Fruit fly (Drosophila melanogaster) whole organism, embryonic: ENCODE results near the gene CG44838.

Source experiments
- C15 ChIP-seq: fragments of 200-800 bp; sonication (Bioruptor generic); IDR thresholded peaks from 3 replicates; pipeline ENCODE4 v1.3.6; 2022; ENCODE audit warnings: missing biosample characterization, missing genetic modification characterization
- CG10654 ChIP-seq: fragments of 200-800 bp; sonication (Bioruptor generic); optimal IDR thresholded peaks from 2 replicates; lab custom pipeline; 2016; ENCODE audit warnings: missing biosample characterization, missing genetic modification characterization
- CG11247 ChIP-seq: fragments of 200-800 bp; sonication (Bioruptor generic); IDR thresholded peaks from 2 replicates; pipeline ENCODE4 v1.3.6; 2022; ENCODE audit warnings: missing biosample characterization, missing genetic modification characterization
- CG12659 ChIP-seq: fragments of 200-800 bp; sonication (Bioruptor generic); optimal IDR thresholded peaks from 3 replicates; lab custom pipeline; 2017; ENCODE audit warnings: mild to moderate bottlenecking, missing biosample characterization, missing genetic modification reagents, missing genetic modification characterization
- CG13775 ChIP-seq: fragments of 200-800 bp; sonication (Bioruptor generic); optimal IDR thresholded peaks from 3 replicates; lab custom pipeline; 2017; ENCODE audit warnings: missing biosample characterization, mild to moderate bottlenecking, missing genetic modification characterization
- CG17612 ChIP-seq: fragments of 200-800 bp; sonication (Bioruptor generic); IDR thresholded peaks from 2 replicates; pipeline ENCODE4 v1.3.6; 2022; ENCODE audit warnings: missing biosample characterization, missing genetic modification characterization
- CG18262 ChIP-seq: fragments of 200-800 bp; optimal IDR thresholded peaks from 3 replicates; lab custom pipeline; 2019; ENCODE audit warnings: missing biosample characterization, mild to moderate bottlenecking, missing genetic modification characterization, moderate library complexity
- CG18764 ChIP-seq: fragments of 200-800 bp; sonication (Bioruptor generic); optimal IDR thresholded peaks from 3 replicates; lab custom pipeline; 2016; ENCODE audit warnings: missing biosample characterization, missing genetic modification characterization
- CG2678 ChIP-seq: fragments of 200-800 bp; sonication (Bioruptor generic); optimal IDR thresholded peaks from 3 replicates; lab custom pipeline; 2019; ENCODE audit warnings: missing biosample characterization, mild to moderate bottlenecking, missing genetic modification characterization, moderate library complexity
- CG31388 ChIP-seq: fragments of 200-800 bp; sonication (Bioruptor generic); optimal IDR thresholded peaks from 2 replicates; lab custom pipeline; 2016; ENCODE audit warnings: missing biosample characterization, missing genetic modification characterization
- CG3995 ChIP-seq: fragments of 200-800 bp; sonication (Bioruptor generic); optimal IDR thresholded peaks from 3 replicates; lab custom pipeline; 2016; ENCODE audit warnings: missing biosample characterization, missing genetic modification characterization
- CG6689 ChIP-seq: fragments of 200-800 bp; sonication (Bioruptor generic); IDR thresholded peaks from 2 replicates; pipeline ENCODE4 v1.3.6; 2022; ENCODE audit warnings: missing biosample characterization, missing genetic modification characterization
- CG6791 ChIP-seq: fragments of 200-800 bp; sonication (Bioruptor generic); IDR thresholded peaks from 3 replicates; pipeline ENCODE4 v1.3.6; 2022; ENCODE audit warnings: missing biosample characterization, missing genetic modification characterization; ENCODE audit not compliant: partially characterized antibody
- CG6854 ChIP-seq: fragments of 200-800 bp; sonication (Bioruptor generic); optimal IDR thresholded peaks from 3 replicates; lab custom pipeline; 2017; ENCODE audit warnings: missing biosample characterization, mild to moderate bottlenecking, missing genetic modification characterization
- CG7786 ChIP-seq: fragments of 200-800 bp; sonication (Bioruptor generic); optimal IDR thresholded peaks from 2 replicates; lab custom pipeline; 2016; ENCODE audit warnings: missing biosample characterization, missing genetic modification characterization
- CG8290 ChIP-seq, 3 experiments: fragments of 200-800 bp; sonication (Bioruptor generic); optimal IDR thresholded peaks; 2 replicates each; lab custom pipeline; 2016 to 2019; ENCODE audit warnings: missing biosample characterization in 3 of 3, missing genetic modification characterization in 3 of 3, mild to moderate bottlenecking in 2 of 3, moderate library complexity in 1 of 3
- CG8388 ChIP-seq: fragments of 200-800 bp; sonication (Bioruptor generic); optimal IDR thresholded peaks from 2 replicates; lab custom pipeline; 2019; ENCODE audit warnings: missing biosample characterization, mild to moderate bottlenecking, missing genetic modification characterization, moderate library complexity
- CG9876 ChIP-seq: fragments of 200-800 bp; sonication (Bioruptor generic); optimal IDR thresholded peaks from 2 replicates; lab custom pipeline; 2016; ENCODE audit warnings: missing biosample characterization, missing genetic modification characterization
- Deaf1 ChIP-seq: fragments of 200-800 bp; optimal IDR thresholded peaks from 3 replicates; lab custom pipeline; 2019; ENCODE audit warnings: missing biosample characterization, mild to moderate bottlenecking, missing genetic modification characterization, moderate library complexity
- Dek ChIP-seq: fragments of 200-800 bp; sonication (Bioruptor generic); optimal IDR thresholded peaks from 3 replicates; lab custom pipeline; 2019; ENCODE audit warnings: missing biosample characterization, mild to moderate bottlenecking, missing genetic modification characterization, moderate library complexity
- H15 ChIP-seq: fragments of 200-800 bp; sonication (Bioruptor generic); IDR thresholded peaks from 3 replicates; pipeline ENCODE4 v1.3.6; 2022; ENCODE audit warnings: missing biosample characterization, missing genetic modification characterization
- HHEX ChIP-seq: fragments of 200-800 bp; sonication (Bioruptor generic); optimal IDR thresholded peaks from 3 replicates; lab custom pipeline; 2017; ENCODE audit warnings: missing biosample characterization, mild to moderate bottlenecking, missing genetic modification characterization, missing genetic modification reagents
- HLH54F ChIP-seq: fragments of 200-800 bp; sonication (Bioruptor generic); optimal IDR thresholded peaks from 3 replicates; lab custom pipeline; 2016; ENCODE audit warnings: missing biosample characterization, missing genetic modification characterization
- Jarid2 ChIP-seq: fragments of 200-800 bp; sonication (Bioruptor generic); optimal IDR thresholded peaks from 3 replicates; lab custom pipeline; 2017; ENCODE audit warnings: mild to moderate bottlenecking, missing biosample characterization, missing genetic modification reagents, missing genetic modification characterization
- Neu2 ChIP-seq: fragments of 200-800 bp; sonication (Bioruptor generic); optimal IDR thresholded peaks from 3 replicates; lab custom pipeline; 2016; ENCODE audit warnings: missing biosample characterization, missing genetic modification characterization, borderline replicate concordance
- Oli ChIP-seq: fragments of 200-800 bp; sonication (Bioruptor generic); optimal IDR thresholded peaks from 2 replicates; lab custom pipeline; 2018; ENCODE audit warnings: missing biosample characterization, mild to moderate bottlenecking, missing genetic modification characterization, moderate library complexity
- Sry-δ ChIP-seq: fragments of 200-800 bp; sonication (Bioruptor generic); optimal IDR thresholded peaks from 2 replicates; lab custom pipeline; 2016; ENCODE audit warnings: missing biosample characterization, missing genetic modification characterization
- YL-1 ChIP-seq: fragments of 200-800 bp; sonication (Bioruptor generic); optimal IDR thresholded peaks from 3 replicates; lab custom pipeline; 2017; ENCODE audit warnings: missing biosample characterization, mild to moderate bottlenecking, missing genetic modification characterization
- ab ChIP-seq: fragments of 200-800 bp; sonication (Bioruptor generic); optimal IDR thresholded peaks from 2 replicates; lab custom pipeline; 2016; ENCODE audit warnings: missing biosample characterization, missing genetic modification characterization
- ash1 ChIP-seq: fragments of 200-800 bp; sonication (Bioruptor generic); optimal IDR thresholded peaks from 2 replicates; lab custom pipeline; 2018; ENCODE audit warnings: missing biosample characterization, mild to moderate bottlenecking, missing genetic modification characterization
- bcd ChIP-seq: fragments of 200-800 bp; sonication (Bioruptor generic); optimal IDR thresholded peaks from 2 replicates; lab custom pipeline; 2017; ENCODE audit warnings: missing biosample characterization, mild to moderate bottlenecking, missing genetic modification characterization
- bsh ChIP-seq, 2 experiments: fragments of 200-800 bp; sonication (Bioruptor generic); optimal IDR thresholded peaks; 2 replicates each; lab custom pipeline; 2017 to 2018; ENCODE audit warnings: mild to moderate bottlenecking in 2 of 2, missing biosample characterization in 2 of 2, missing genetic modification characterization in 2 of 2, moderate library complexity in 1 of 2
- cas ChIP-seq: fragments of 200-800 bp; sonication (Bioruptor generic); IDR thresholded peaks from 2 replicates; pipeline ENCODE4 v1.3.6; 2022; ENCODE audit warnings: missing biosample characterization, missing genetic modification characterization
- chif ChIP-seq, 2 experiments: fragments of 200-800 bp; sonication (Bioruptor generic); optimal IDR thresholded peaks; 3 replicates each; lab custom pipeline; 2016; ENCODE audit warnings: missing biosample characterization in 2 of 2, missing genetic modification characterization in 2 of 2
- corto ChIP-seq: fragments of 200-800 bp; sonication (Bioruptor generic); optimal IDR thresholded peaks from 2 replicates; lab custom pipeline; 2016; ENCODE audit warnings: missing biosample characterization, mild to moderate bottlenecking, missing genetic modification characterization, moderate library complexity
- crol ChIP-seq: fragments of 200-800 bp; sonication (Bioruptor generic); IDR thresholded peaks from 2 replicates; pipeline ENCODE4 v1.3.6; 2022; ENCODE audit warnings: missing biosample characterization, missing genetic modification characterization
- dan ChIP-seq: fragments of 200-800 bp; sonication (Bioruptor generic); IDR thresholded peaks from 2 replicates; pipeline ENCODE4 v1.3.6; 2022; ENCODE audit warnings: missing biosample characterization, missing genetic modification characterization
- dpn ChIP-seq, 2 experiments: fragments of 200-800 bp; sonication (Bioruptor generic); optimal IDR thresholded peaks; 3 replicates each; lab custom pipeline; 2016; ENCODE audit warnings: missing biosample characterization in 2 of 2, missing genetic modification characterization in 2 of 2
- dysf ChIP-seq: fragments of 200-800 bp; sonication (Bioruptor generic); IDR thresholded peaks from 3 replicates; pipeline ENCODE4 v1.3.6; 2022; ENCODE audit warnings: missing biosample characterization, missing genetic modification characterization
- exex ChIP-seq: fragments of 200-800 bp; sonication (Bioruptor generic); optimal IDR thresholded peaks from 4 replicates; lab custom pipeline; 2018; ENCODE audit warnings: missing biosample characterization, mild to moderate bottlenecking, missing genetic modification characterization, moderate library complexity
- fd102C ChIP-seq: fragments of 200-800 bp; sonication (Bioruptor generic); optimal IDR thresholded peaks from 2 replicates; lab custom pipeline; 2018; ENCODE audit warnings: missing biosample characterization, mild to moderate bottlenecking, missing genetic modification characterization, moderate library complexity
- jing ChIP-seq: fragments of 200-800 bp; sonication (Bioruptor generic); optimal IDR thresholded peaks from 2 replicates; lab custom pipeline; 2018; ENCODE audit warnings: missing biosample characterization, mild to moderate bottlenecking, missing genetic modification characterization
- klu ChIP-seq: fragments of 200-800 bp; sonication (Bioruptor generic); IDR thresholded peaks from 2 replicates; pipeline ENCODE4 v1.3.6; 2022; ENCODE audit warnings: missing biosample characterization, missing genetic modification characterization
- lab ChIP-seq: fragments of 200-800 bp; sonication (Bioruptor generic); optimal IDR thresholded peaks from 3 replicates; lab custom pipeline; 2017; ENCODE audit warnings: missing biosample characterization, missing genetic modification characterization, mild to moderate bottlenecking, moderate library complexity, missing genetic modification reagents
- maf-S ChIP-seq: fragments of 200-800 bp; sonication (Bioruptor generic); optimal IDR thresholded peaks from 2 replicates; lab custom pipeline; 2016; ENCODE audit warnings: missing biosample characterization, missing genetic modification characterization
- pnt ChIP-seq: fragments of 200-800 bp; sonication (Bioruptor generic); optimal IDR thresholded peaks from 3 replicates; lab custom pipeline; 2016; ENCODE audit warnings: missing biosample characterization, missing genetic modification characterization
- run ChIP-seq: fragments of 200-800 bp; sonication (Bioruptor generic); optimal IDR thresholded peaks from 3 replicates; lab custom pipeline; 2018; ENCODE audit warnings: missing biosample characterization, mild to moderate bottlenecking, missing genetic modification characterization
- salm ChIP-seq: fragments of 200-800 bp; sonication (Bioruptor generic); optimal IDR thresholded peaks from 2 replicates; lab custom pipeline; 2018; ENCODE audit warnings: missing biosample characterization, mild to moderate bottlenecking, missing genetic modification characterization
- slbo ChIP-seq: fragments of 200-800 bp; sonication (Bioruptor generic); IDR thresholded peaks from 2 replicates; pipeline ENCODE4 v1.3.6; 2022; ENCODE audit warnings: missing biosample characterization, missing genetic modification characterization
- sob ChIP-seq: fragments of 200-800 bp; sonication (Bioruptor generic); IDR thresholded peaks from 2 replicates; pipeline ENCODE4 v1.3.6; 2022; ENCODE audit warnings: missing biosample characterization, missing genetic modification characterization

CG44838 gene

DNA sequence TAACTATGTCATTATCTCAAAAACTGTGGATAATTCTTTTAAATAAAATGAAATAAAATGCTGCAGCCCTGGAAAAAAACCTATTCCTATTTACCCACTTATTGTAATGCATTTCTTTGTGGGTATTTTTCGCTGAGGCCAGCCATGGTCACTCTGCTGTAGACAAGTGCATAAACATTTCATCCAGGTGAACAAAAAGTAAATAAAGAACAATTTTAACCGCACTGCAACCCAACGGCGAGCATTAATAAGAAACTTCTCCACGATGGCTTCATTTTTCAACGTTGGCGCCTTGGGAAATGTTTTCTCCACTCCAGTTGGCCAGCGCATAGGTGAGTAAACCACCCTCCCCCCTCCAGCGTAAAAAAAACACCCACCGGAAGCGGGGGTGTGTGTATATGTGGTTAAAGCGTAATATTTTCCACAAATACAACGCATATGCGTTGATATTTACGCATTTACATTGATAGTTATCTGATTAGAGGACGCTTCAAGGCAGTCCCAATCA is 14.1 kb upstream of the CG44838 start, which contains the start of gene CG3529 (continued):
- TF ChIP-seq ash1 (GFP tag; lab: Kevin White, UChicago) (no peak), maf-S (GFP tag; lab: Kevin White, UChicago) (peak; percentile 2), Dek (tag; lab: Kevin White, UChicago) (peak; percentile 39), fd102C (GFP tag; lab: Kevin White, UChicago) (no peak), CG6791 (GFP tag; lab: Robert Waterston, UW) (0 out of 3 replicates have a peak, but pooled peaks have one; percentile 46), CG6854 (GFP tag; lab: Kevin White, UChicago) (peak; percentile 17), CG3995 (GFP tag; lab: Kevin White, UChicago) (peak; percentile 59), HHEX (GFP tag; lab: Kevin White, UChicago) (no peak), Deaf1 (no peak), CG17612 (GFP tag; lab: Robert Waterston, UW) (no peak), CG8290 (GFP tag; optimal IDR thresholded peaks at IDR 0.05; lab: Kevin White, UChicago) (peak; percentile 13), CG8290 (tag; optimal IDR thresholded peaks at IDR 0.05; lab: Kevin White, UChicago) (peak; percentile 39 to 42), lab (peak; percentile 23), CG11247 (GFP tag; lab: Robert Waterston, UW) (no peak), jing (GFP tag; lab: Kevin White, UChicago) (no peak), run (tag; lab: Kevin White, UChicago) (no peak), dpn (GFP tag; optimal IDR thresholded peaks at IDR 0.05; lab: Kevin White, UChicago) (peak in 1 of 2 experiments; percentile 27), Sry-δ (GFP tag; lab: Kevin White, UChicago) (peak; percentile 23), Neu2 (GFP tag; lab: Kevin White, UChicago) (no peak), exex (tag; lab: Kevin White, UChicago) (no peak), H15 (GFP tag; lab: Robert Waterston, UW) (no peak), bcd (peak; percentile 27), CG7786 (GFP tag; lab: Kevin White, UChicago) (peak; percentile 8), ab (GFP tag; lab: Kevin White, UChicago) (no peak), corto (GFP tag; lab: Kevin White, UChicago) (no peak), Jarid2 (GFP tag; lab: Kevin White, UChicago) (no peak), cas (GFP tag; lab: Robert Waterston, UW) (no peak), sob (GFP tag; lab: Robert Waterston, UW) (no peak), CG18262 (tag; lab: Kevin White, UChicago) (peak; percentile 18), CG6689 (GFP tag; lab: Robert Waterston, UW) (no peak; the same call in 1 of the 2 replicates), salm (tag; lab: Kevin White, UChicago) (no peak), slbo (GFP tag; lab: Robert Waterston, UW) (0 out of 2 replicates have a peak, but pooled peaks have one; percentile 31), Oli (no peak), CG8388 (GFP tag; lab: Kevin White, UChicago) (no peak), klu (GFP tag; lab: Robert Waterston, UW) (peak; percentile 72), CG10654 (GFP tag; lab: Kevin White, UChicago) (no peak), C15 (GFP tag; lab: Robert Waterston, UW) (no peak), CG13775 (no peak), HLH54F (GFP tag; lab: Kevin White, UChicago) (peak; percentile 5), crol (peak; percentile 89), CG18764 (GFP tag; lab: Kevin White, UChicago) (no peak), CG9876 (GFP tag; lab: Kevin White, UChicago) (no peak), pnt (GFP tag; lab: Kevin White, UChicago) (no peak), chif (GFP tag; optimal IDR thresholded peaks at IDR 0.05; lab: Kevin White, UChicago) (no peak), dysf (GFP tag; lab: Robert Waterston, UW) (no peak), CG2678 (tag; lab: Kevin White, UChicago) (peak; percentile 23), YL-1 (GFP tag; lab: Kevin White, UChicago) (peak; percentile 66), bsh (GFP tag; optimal IDR thresholded peaks at IDR 0.05; lab: Kevin White, UChicago) (no peak), CG31388 (no peak), CG12659 (GFP tag; lab: Kevin White, UChicago) (peak; percentile 70), dan (GFP tag; lab: Robert Waterston, UW) (no peak)
